Worm (Caenorhabditis elegans) whole organism, L3 larva: ENCODE results near the gene lpr-4.

Experiments
- ceh-82 ChIP-seq: fragments of 150-350 bp; optimal IDR thresholded peaks from 2 replicates; lab custom pipeline; 2014; ENCODE audit warnings: missing biosample characterization, missing genetic modification characterization
- nhr-237 ChIP-seq: fragments of 150-350 bp; optimal IDR thresholded peaks from 2 replicates; lab custom pipeline; 2014; ENCODE audit warnings: missing biosample characterization, missing genetic modification characterization
- nhr-28 ChIP-seq: fragments of 150-350 bp; optimal IDR thresholded peaks from 2 replicates; lab custom pipeline; 2014; ENCODE audit warnings: missing biosample characterization, missing genetic modification characterization
- unc-62 ChIP-seq: fragments of 150-350 bp; sonication (generic microtip); optimal IDR thresholded peaks from 4 replicates; lab custom pipeline; 2014; ENCODE audit warnings: missing biosample characterization, missing genetic modification reagents, missing genetic modification characterization
- ztf-4 ChIP-seq: fragments of 150-350 bp; optimal IDR thresholded peaks from 2 replicates; lab custom pipeline; 2014; ENCODE audit warnings: missing biosample characterization, missing genetic modification characterization

DNA sequence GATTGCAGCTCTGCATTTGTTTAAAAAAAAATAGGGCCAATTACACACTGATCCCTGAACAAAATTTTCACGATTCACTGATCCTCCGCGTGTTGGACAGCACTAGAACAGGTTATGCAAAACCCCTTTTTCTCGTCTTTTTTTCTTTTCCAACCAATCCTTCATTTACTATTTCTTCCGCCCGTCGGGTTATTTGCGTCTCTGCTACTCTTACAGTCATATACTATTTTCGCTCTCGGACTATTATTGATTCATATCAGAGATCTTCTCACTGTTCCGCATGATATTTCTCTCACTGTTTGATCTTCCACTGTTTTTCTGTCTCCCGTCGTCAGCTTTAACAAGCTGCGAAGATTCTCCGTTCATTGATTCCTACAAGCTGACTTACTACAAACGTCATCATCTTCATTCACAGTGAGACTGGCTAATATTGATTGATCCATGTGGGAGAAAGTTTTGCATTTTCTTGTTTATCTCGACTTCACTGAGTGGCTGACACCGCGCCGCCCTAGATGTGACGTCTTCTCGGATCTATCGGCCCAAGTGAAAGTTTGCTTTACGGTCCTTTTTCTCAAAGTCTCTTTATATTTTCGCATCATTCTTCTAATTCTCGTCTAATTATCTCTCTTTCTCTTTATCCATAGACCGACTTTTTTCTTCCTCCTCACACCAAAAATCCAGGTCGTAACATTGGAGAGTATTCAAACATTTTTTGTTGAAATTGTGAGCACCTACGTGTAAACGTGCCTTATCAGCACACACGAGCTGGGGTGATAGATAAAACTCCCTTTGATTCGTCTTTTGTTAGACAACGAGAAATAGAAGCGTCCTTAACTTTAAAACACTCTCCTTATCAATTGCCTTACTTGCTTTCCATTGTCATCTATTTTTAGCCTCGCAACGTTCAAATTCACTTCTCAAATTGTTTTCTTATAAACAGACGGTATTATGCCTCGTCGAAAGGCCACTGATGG, 28.5 kb upstream of the lpr-4 start:
- TF ChIP-seq ceh-82 (tag; lab: Kevin White, UChicago) (no peak), unc-62 (GFP tag; lab: Kevin White, UChicago) (no peak), nhr-28 (no peak), ztf-4 (tag; lab: Kevin White, UChicago) (no peak), nhr-237 (no peak)
